Worm (Caenorhabditis elegans) whole organism, midembryonic: ENCODE data around the gene E02H9.7.

Experiments
- T22C8.4 ChIP-seq: fragments of 200-800 bp; sonication (Bioruptor generic); IDR thresholded peaks from 2 replicates; pipeline ENCODE4 v1.3.6; 2022; ENCODE audit warnings: missing genetic modification characterization, missing compliant biosample characterization
- cog-1 ChIP-seq: sonication (generic microtip); optimal IDR thresholded peaks from 2 replicates; lab custom pipeline; 2016; ENCODE audit warnings: missing genetic modification characterization, missing compliant biosample characterization
- flt-1 ChIP-seq: fragments of 200-800 bp; sonication (Bioruptor generic); IDR thresholded peaks from 2 replicates; pipeline ENCODE4 v1.3.6; 2022; ENCODE audit warnings: missing genetic modification characterization, missing compliant biosample characterization
- klf-2 ChIP-seq: fragments of 200-800 bp; sonication (Bioruptor generic); conservative IDR thresholded peaks from 2 replicates; pipeline ENCODE4 v1.3.6; 2022; ENCODE audit warnings: missing genetic modification reagents, missing genetic modification characterization, missing compliant biosample characterization
- med-1 ChIP-seq: sonication (generic microtip); optimal IDR thresholded peaks from 2 replicates; lab custom pipeline; 2017; ENCODE audit warnings: missing genetic modification characterization, mild to moderate bottlenecking, missing compliant biosample characterization, antibody characterized with exemption, missing genetic modification reagents; ENCODE audit not compliant: insufficient read depth
- ref-1 ChIP-seq: fragments of 200-800 bp; sonication (Bioruptor generic); conservative IDR thresholded peaks from 2 replicates; pipeline ENCODE4 v1.3.6; 2022; ENCODE audit warnings: missing genetic modification reagents, missing genetic modification characterization, missing compliant biosample characterization
- tab-1 ChIP-seq: fragments of 200-800 bp; sonication (Bioruptor generic); IDR thresholded peaks from 2 replicates; pipeline ENCODE4 v1.3.6; 2022; ENCODE audit warnings: missing genetic modification characterization, missing compliant biosample characterization
- ztf-23 ChIP-seq: fragments of 200-800 bp; sonication (Bioruptor generic); IDR thresholded peaks from 2 replicates; pipeline ENCODE4 v1.3.6; 2022; ENCODE audit warnings: missing genetic modification reagents, missing genetic modification characterization, missing compliant biosample characterization
- ztf-29 ChIP-seq: fragments of 200-800 bp; sonication (Bioruptor generic); IDR thresholded peaks from 2 replicates; pipeline ENCODE4 v1.3.6; 2022; ENCODE audit warnings: missing genetic modification reagents, missing genetic modification characterization, missing compliant biosample characterization

The E02H9.7 gene

DNA sequence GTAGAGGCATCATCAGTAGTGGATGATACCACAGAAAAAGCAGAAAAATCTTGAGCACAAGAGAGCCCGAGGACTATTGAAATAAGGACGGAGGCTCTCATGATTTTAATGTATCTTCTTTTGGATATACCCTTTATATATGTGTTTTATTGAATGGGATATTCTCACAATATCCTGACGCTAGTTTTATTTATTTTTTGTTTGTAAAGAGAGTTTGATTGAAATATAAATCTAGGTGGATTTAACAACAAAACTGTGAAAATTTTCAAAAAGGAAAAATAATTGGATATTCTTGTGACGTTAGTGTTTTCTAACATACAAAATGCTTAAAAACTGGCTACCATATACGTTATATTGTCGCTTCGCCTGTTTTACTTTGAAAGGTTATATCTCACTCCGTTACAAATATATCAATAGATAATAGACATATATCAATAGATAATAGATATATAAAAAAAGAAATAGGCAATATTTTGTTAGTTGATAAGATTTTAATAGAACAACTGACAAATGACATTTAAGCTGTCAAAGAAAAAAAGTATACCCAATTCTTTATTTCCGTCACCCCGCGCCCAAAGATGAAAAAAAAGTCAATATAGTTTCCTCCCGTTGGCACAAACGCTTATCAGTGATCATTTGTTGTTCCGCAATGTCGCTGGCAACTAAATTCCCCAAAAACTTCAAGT is at the start of gene E02H9.7, which contains the start of gene klo-2:
TSS of gene E02H9.7 (minus strand) at position 101 of the 686 bp plus-strand sequence.
TSS of gene klo-2 (plus strand) at position 636 of the 686 bp plus-strand sequence.
- TF ChIP-seq klf-2 (GFP tag; lab: Robert Waterston, UW) (no peak), ztf-23 (GFP tag; lab: Robert Waterston, UW) (no peak), flt-1 (no peak), cog-1 (no peak), ref-1 (GFP tag; lab: Robert Waterston, UW) (no peak), ztf-29 (GFP tag; lab: Robert Waterston, UW) (no peak), tab-1 (GFP tag; lab: Robert Waterston, UW) (no peak), T22C8.4 (GFP tag; lab: Robert Waterston, UW) (no peak), med-1 (GFP tag; lab: Kevin White, UChicago) (no peak)

- TF ChIP-seq tab-1 (GFP tag; lab: Robert Waterston, UW) = 0 out of 2 replicates have a peak, but pooled peaks have one; percentile 37
Observed at ce11 chrIII:2494717-2495116, 49.2 kb upstream of the E02H9.7 start.

- no peak for TF ChIP-seq T22C8.4 (GFP tag; lab: Robert Waterston, UW)
- TF ChIP-seq ref-1 (GFP tag; lab: Robert Waterston, UW) = no peak
Observed at ce11 chrIII:2487046-2487760, 41.7 kb upstream of the E02H9.7 start, which contains the start of gene Y54F10AL.1. Gene Y54F10AL.1 (plus strand): TSS chrIII:2487710.

- TF ChIP-seq klf-2 (GFP tag; lab: Robert Waterston, UW) (no peak), T22C8.4 (GFP tag; lab: Robert Waterston, UW) (peak; percentile 73), ztf-29 (GFP tag; lab: Robert Waterston, UW) (no peak)
Observed at ce11 chrIII:2482754-2483153, 37.3 kb upstream of the E02H9.7 start.

ce11 chrIII:2482171-2482570 is 36.7 kb upstream of the E02H9.7 start:
- no peak for TF ChIP-seq klf-2 (GFP tag; lab: Robert Waterston, UW)
- no peak for TF ChIP-seq ref-1 (GFP tag; lab: Robert Waterston, UW)
- TF ChIP-seq med-1 (GFP tag; lab: Kevin White, UChicago) = no peak
- no peak for TF ChIP-seq cog-1
- no peak for TF ChIP-seq flt-1
- no peak for TF ChIP-seq ztf-23 (GFP tag; lab: Robert Waterston, UW)
- no peak for TF ChIP-seq ztf-29 (GFP tag; lab: Robert Waterston, UW)
- no peak for TF ChIP-seq tab-1 (GFP tag; lab: Robert Waterston, UW)
- no peak for TF ChIP-seq T22C8.4 (GFP tag; lab: Robert Waterston, UW)

- TF ChIP-seq ref-1 (GFP tag; lab: Robert Waterston, UW) (no peak), T22C8.4 (GFP tag; lab: Robert Waterston, UW) (peak; percentile 70)
Observed at ce11 chrIII:2478605-2479004, 33.1 kb upstream of the E02H9.7 start.

ce11 chrIII:2477303-2477702 is 31.8 kb upstream of the E02H9.7 start:
- no peak for TF ChIP-seq cog-1
- TF ChIP-seq med-1 (GFP tag; lab: Kevin White, UChicago) = no peak
- TF ChIP-seq ztf-23 (GFP tag; lab: Robert Waterston, UW) = no peak
- no peak for TF ChIP-seq flt-1
- TF ChIP-seq ztf-29 (GFP tag; lab: Robert Waterston, UW) = no peak

- TF ChIP-seq tab-1 (GFP tag; lab: Robert Waterston, UW) = no peak
- no peak for TF ChIP-seq ztf-29 (GFP tag; lab: Robert Waterston, UW)
- TF ChIP-seq T22C8.4 (GFP tag; lab: Robert Waterston, UW) = no peak
- no peak for TF ChIP-seq ztf-23 (GFP tag; lab: Robert Waterston, UW)
- TF ChIP-seq cog-1 = no peak
- no peak for TF ChIP-seq ref-1 (GFP tag; lab: Robert Waterston, UW)
- TF ChIP-seq med-1 (GFP tag; lab: Kevin White, UChicago) = no peak
- no peak for TF ChIP-seq klf-2 (GFP tag; lab: Robert Waterston, UW)
- TF ChIP-seq flt-1 = no peak
Observed at ce11 chrIII:2474781-2475180, 29.3 kb upstream of the E02H9.7 start.

DNA sequence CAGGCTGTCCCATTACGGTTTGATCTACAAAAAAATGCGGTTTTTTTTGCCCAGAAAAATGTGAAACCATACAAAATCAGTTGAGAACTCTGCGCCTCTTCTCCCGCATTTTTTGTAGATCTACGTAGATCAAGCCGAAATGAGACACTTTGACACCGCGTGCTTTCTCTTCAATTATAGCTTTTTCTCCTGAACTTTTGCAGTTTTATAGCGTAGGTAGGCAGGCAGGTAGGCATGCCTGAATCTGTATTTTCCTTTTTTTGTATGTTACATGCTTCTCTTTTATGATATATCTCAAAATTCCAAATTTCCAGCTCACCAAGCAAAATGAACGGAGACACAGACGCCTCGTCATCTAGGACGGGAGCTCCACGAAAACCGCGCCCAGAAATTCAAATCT is 28.1 kb upstream of the E02H9.7 start, which contains the start of gene smg-6:
TSS of gene smg-6 (plus strand) at position 301 of the 400 bp plus-strand sequence.
- TF ChIP-seq flt-1 (no peak), T22C8.4 (GFP tag; lab: Robert Waterston, UW) (no peak), klf-2 (GFP tag; lab: Robert Waterston, UW) (no peak), ref-1 (GFP tag; lab: Robert Waterston, UW) (no peak), tab-1 (GFP tag; lab: Robert Waterston, UW) (no peak), med-1 (GFP tag; lab: Kevin White, UChicago) (no peak), cog-1 (no peak), ztf-29 (GFP tag; lab: Robert Waterston, UW) (no peak), ztf-23 (GFP tag; lab: Robert Waterston, UW) (no peak)

- TF ChIP-seq ztf-29 (GFP tag; lab: Robert Waterston, UW) (no peak), tab-1 (GFP tag; lab: Robert Waterston, UW) (no peak), med-1 (GFP tag; lab: Kevin White, UChicago) (no peak), flt-1 (peak; percentile 78), ref-1 (GFP tag; lab: Robert Waterston, UW) (no peak), T22C8.4 (GFP tag; lab: Robert Waterston, UW) (no peak), cog-1 (no peak), ztf-23 (GFP tag; lab: Robert Waterston, UW) (0 out of 2 replicates have a peak, but pooled peaks have one; percentile 20), klf-2 (GFP tag; lab: Robert Waterston, UW) (no peak)
Observed at ce11 chrIII:2471855-2472254, 26.4 kb upstream of the E02H9.7 start.
